Fruit fly (Drosophila melanogaster): ENCODE data around the gene xit.

xit gene

DNA sequence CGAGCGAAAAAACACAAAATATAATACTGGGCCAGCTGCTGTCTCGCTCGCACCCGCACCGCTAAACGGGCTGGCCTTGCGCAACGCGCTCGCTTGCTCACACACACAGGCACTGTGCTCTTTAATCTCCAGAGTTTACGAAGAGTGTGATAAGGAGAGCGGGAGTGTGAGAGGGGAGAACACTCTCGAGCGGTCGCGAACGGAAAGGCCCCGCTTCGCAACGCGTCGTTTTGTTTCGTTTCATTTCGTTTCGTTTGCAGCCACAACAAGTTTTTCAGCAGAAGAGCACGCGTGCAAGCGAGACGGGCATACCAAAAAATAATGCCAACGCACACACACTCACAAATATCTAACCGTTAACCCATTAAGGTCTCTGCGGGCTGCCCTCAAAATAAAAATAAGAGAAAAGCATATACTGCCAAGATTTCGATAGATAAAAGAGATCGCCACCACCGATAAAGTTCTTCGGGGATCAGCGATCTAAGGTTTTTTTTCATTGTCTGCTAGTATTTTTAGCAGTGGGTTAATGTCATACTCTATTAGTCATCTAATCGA lies 40.8 kb downstream of the xit start (continued):
- TF ChIP-seq Mes4 (GFP tag; optimal IDR thresholded peaks at IDR 0.05): no peak
- TF ChIP-seq chm (GFP tag; IDR thresholded peaks at IDR 0.05): peak; percentile 73; the same call in 1 of the 2 replicates
- TF ChIP-seq CG6175 (GFP tag; IDR thresholded peaks at IDR 0.05): peak; percentile 48; the same call in 1 of the 3 replicates
- TF ChIP-seq CG6689 (GFP tag; IDR thresholded peaks at IDR 0.05): peak; percentile 63
- 0 out of 3 replicates have a peak, but pooled peaks have one; percentile 51 for TF ChIP-seq otp (GFP tag; IDR thresholded peaks at IDR 0.05)
- TF ChIP-seq CG42726 (GFP tag; IDR thresholded peaks at IDR 0.05; ENCODE audit: partially characterized antibody): no peak
- TF ChIP-seq CG8089 (GFP tag; optimal IDR thresholded peaks at IDR 0.05): no peak
- peak; percentile 80 for TF ChIP-seq CG32532 (GFP tag; IDR thresholded peaks at IDR 0.05)
- TF ChIP-seq CG12391 (tag; optimal IDR thresholded peaks at IDR 0.05): peak; percentile 22
- TF ChIP-seq H2.0 (GFP tag; IDR thresholded peaks at IDR 0.05): peak; percentile 48; the same call in 1 of the 2 replicates
- peak; percentile 9 for TF ChIP-seq CG17829 (tag; optimal IDR thresholded peaks at IDR 0.05)
- TF ChIP-seq CG9215 (GFP tag; IDR thresholded peaks at IDR 0.05): peak; percentile 46; the same call in 1 of the 2 replicates
- TF ChIP-seq Bgb (GFP tag; IDR thresholded peaks at IDR 0.05; ENCODE audit: partially characterized antibody): peak; percentile 32; the same call in 1 of the 2 replicates
- TF ChIP-seq fd96Cb (tag; optimal IDR thresholded peaks at IDR 0.05): peak; percentile 42
- TF ChIP-seq shn (GFP tag; optimal IDR thresholded peaks at IDR 0.05): no peak
- peak; percentile 63 for TF ChIP-seq CG31224 (GFP tag; IDR thresholded peaks at IDR 0.05)
- peak; percentile 16 for TF ChIP-seq Abd-B (GFP tag; optimal IDR thresholded peaks at IDR 0.05)
- TF ChIP-seq zen2 (GFP tag; IDR thresholded peaks at IDR 0.05; ENCODE audit: partially characterized antibody): no peak
- TF ChIP-seq CG16813 (GFP tag; IDR thresholded peaks at IDR 0.05; ENCODE audit: partially characterized antibody): no peak
- TF ChIP-seq Ravus (GFP tag; IDR thresholded peaks at IDR 0.05): no peak
- peak; percentile 94 for TF ChIP-seq CG15479 (GFP tag; optimal IDR thresholded peaks at IDR 0.05)
- TF ChIP-seq Nf-YC (tag; optimal IDR thresholded peaks at IDR 0.05): peak; percentile 66
- peak; percentile 22 for TF ChIP-seq her (GFP tag; optimal IDR thresholded peaks at IDR 0.05)
- no peak; the same call in 2 of the 3 replicates for TF ChIP-seq HLH4C (GFP tag; IDR thresholded peaks at IDR 0.05; ENCODE audit: partially characterized antibody)
- no peak for TF ChIP-seq Atf3 (GFP tag; optimal IDR thresholded peaks at IDR 0.05)
- TF ChIP-seq B-H2 (GFP tag; optimal IDR thresholded peaks at IDR 0.05): peak; percentile 10
- peak; percentile 71; the same call in 2 of the 3 replicates for TF ChIP-seq Aef1 (GFP tag; IDR thresholded peaks at IDR 0.05)
- peak; percentile 67; the same call in 1 of the 3 replicates for TF ChIP-seq CG2889 (GFP tag; IDR thresholded peaks at IDR 0.05)
- TF ChIP-seq cad (GFP tag; optimal IDR thresholded peaks at IDR 0.05): no peak
- TF ChIP-seq CG34376 (GFP tag; optimal IDR thresholded peaks at IDR 0.05): peak; percentile 88
- peak; percentile 38 for TF ChIP-seq schlank (tag; optimal IDR thresholded peaks at IDR 0.05)
- TF ChIP-seq Myb (GFP tag; optimal IDR thresholded peaks at IDR 0.05): peak; percentile 51
- peak; percentile 74 for TF ChIP-seq CG18599 (GFP tag; optimal IDR thresholded peaks at IDR 0.05)
- no peak for TF ChIP-seq salm (tag; optimal IDR thresholded peaks at IDR 0.05)
- peak; percentile 30 for TF ChIP-seq exex (tag; optimal IDR thresholded peaks at IDR 0.05)
- TF ChIP-seq br (optimal IDR thresholded peaks at IDR 0.05): no peak
- 0 out of 2 replicates have a peak, but pooled peaks have one; percentile 7 for TF ChIP-seq ara (GFP tag; IDR thresholded peaks at IDR 0.05)
- TF ChIP-seq abd-A (tag; optimal IDR thresholded peaks at IDR 0.05): peak; percentile 96
- no peak for TF ChIP-seq Max (GFP tag; optimal IDR thresholded peaks at IDR 0.05)
- TF ChIP-seq CG11696 (GFP tag; IDR thresholded peaks at IDR 0.05): 0 out of 2 replicates have a peak, but pooled peaks have one; percentile 16
- peak; percentile 63; the same call in 1 of the 2 replicates for TF ChIP-seq CG11247 (GFP tag; IDR thresholded peaks at IDR 0.05)
- no peak for TF ChIP-seq CG43689 (GFP tag; IDR thresholded peaks at IDR 0.05)
- peak; percentile 19 for TF ChIP-seq CG16815 (GFP tag; optimal IDR thresholded peaks at IDR 0.05)
- peak; percentile 10 for TF ChIP-seq CG10267 (tag; optimal IDR thresholded peaks at IDR 0.05)
- TF ChIP-seq mirr (GFP tag; optimal IDR thresholded peaks at IDR 0.05): peak; percentile 86
- TF ChIP-seq CG1529 (GFP tag; optimal IDR thresholded peaks at IDR 0.05): no peak
- peak; percentile 52 for TF ChIP-seq bcd (GFP tag; optimal IDR thresholded peaks at IDR 0.05)
- peak; percentile 44 for TF ChIP-seq CG9817 (tag; optimal IDR thresholded peaks at IDR 0.05)
- peak; percentile 60 for TF ChIP-seq CG13424 (tag; optimal IDR thresholded peaks at IDR 0.05)
- TF ChIP-seq CG34422 (GFP tag; IDR thresholded peaks at IDR 0.05): peak; percentile 29; the same call in 1 of the 3 replicates
